Fruit fly (Drosophila melanogaster): ENCODE results near the gene pum.

The pum gene

DNA sequence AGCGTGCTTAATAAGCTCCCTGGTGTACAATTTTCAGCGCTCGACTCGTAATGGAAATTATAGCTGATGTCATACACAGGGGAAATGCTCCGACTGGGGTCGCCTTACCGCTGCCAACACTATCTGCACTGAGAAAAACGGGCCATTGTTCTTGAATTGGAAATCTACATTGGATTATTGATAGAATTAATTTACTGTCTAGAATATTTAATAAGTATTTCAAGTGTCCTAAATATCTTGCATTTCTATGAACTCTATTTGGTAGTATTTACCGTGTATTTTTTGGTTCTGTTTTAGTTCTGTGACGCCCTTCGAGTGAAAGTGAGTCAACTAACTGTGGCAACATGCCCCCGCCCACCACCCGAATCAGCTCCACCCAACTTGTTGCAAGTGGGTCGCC lies 154.1 kb downstream of the pum start (continued):
- TF ChIP-seq lola (GFP tag; optimal IDR thresholded peaks at IDR 0.05) (no peak), exex (tag; optimal IDR thresholded peaks at IDR 0.05) (no peak), CG17361 (GFP tag; IDR thresholded peaks at IDR 0.05) (no peak), CG10147 (GFP tag; optimal IDR thresholded peaks at IDR 0.05) (no peak), Fer2 (tag; optimal IDR thresholded peaks at IDR 0.05) (no peak), CG12299 (tag; optimal IDR thresholded peaks at IDR 0.05) (no peak), emc (GFP tag; optimal IDR thresholded peaks at IDR 0.05) (no peak), bigmax (GFP tag; optimal IDR thresholded peaks at IDR 0.05) (no peak), CG14710 (tag; optimal IDR thresholded peaks at IDR 0.05) (no peak), Dip2 (GFP tag; IDR thresholded peaks at IDR 0.05) (no peak), CG4404 (GFP tag; IDR thresholded peaks at IDR 0.05) (no peak), CG8290 (GFP tag; optimal IDR thresholded peaks at IDR 0.05) (no peak), CG8290 (tag; optimal IDR thresholded peaks at IDR 0.05) (peak in 1 of 2 experiments; percentile 56), CG17359 (tag; optimal IDR thresholded peaks at IDR 0.05) (peak; percentile 65), Gug (GFP tag; IDR thresholded peaks at IDR 0.05) (no peak), pho (GFP tag; optimal IDR thresholded peaks at IDR 0.05) (no peak), bab2 (GFP tag; optimal IDR thresholded peaks at IDR 0.05) (no peak), CG14014 (GFP tag; IDR thresholded peaks at IDR 0.05) (peak; percentile 35; the same call in 1 of the 2 replicates), CG7372 (GFP tag; IDR thresholded peaks at IDR 0.05) (no peak), CG17186 (GFP tag; optimal IDR thresholded peaks at IDR 0.05) (no peak), CG6765 (GFP tag; optimal IDR thresholded peaks at IDR 0.05) (no peak), fd64A (GFP tag; optimal IDR thresholded peaks at IDR 0.05) (peak; percentile 0), Spps (tag; optimal IDR thresholded peaks at IDR 0.05) (no peak), Adf1 (GFP tag; IDR thresholded peaks at IDR 0.05) (no peak), Mad (GFP tag; optimal IDR thresholded peaks at IDR 0.05) (no peak), ac (GFP tag; optimal IDR thresholded peaks at IDR 0.05) (no peak), CG15479 (GFP tag; optimal IDR thresholded peaks at IDR 0.05) (no peak), nau (GFP tag; optimal IDR thresholded peaks at IDR 0.05) (no peak), CG9876 (GFP tag; optimal IDR thresholded peaks at IDR 0.05) (no peak), Camta (GFP tag; optimal IDR thresholded peaks at IDR 0.05) (no peak), bcd (GFP tag; optimal IDR thresholded peaks at IDR 0.05) (no peak), CG14965 (GFP tag; optimal IDR thresholded peaks at IDR 0.05; ENCODE audit: borderline replicate concordance) (no peak), dimm (GFP tag; IDR thresholded peaks at IDR 0.05) (no peak), salm (tag; optimal IDR thresholded peaks at IDR 0.05) (no peak), Meics (GFP tag; optimal IDR thresholded peaks at IDR 0.05) (peak; percentile 57), CG8765 (GFP tag; IDR thresholded peaks at IDR 0.05) (no peak), prd (optimal IDR thresholded peaks at IDR 0.05) (no peak), prd (GFP tag; IDR thresholded peaks at IDR 0.05) (peak; percentile 39; the same call in 1 of the 3 replicates), NC2β (GFP tag; optimal IDR thresholded peaks at IDR 0.05) (no peak), Mes4 (GFP tag; optimal IDR thresholded peaks at IDR 0.05) (no peak), Six4 (GFP tag; optimal IDR thresholded peaks at IDR 0.05) (no peak), al (GFP tag; IDR thresholded peaks at IDR 0.05) (no peak), CG6654 (GFP tag; optimal IDR thresholded peaks at IDR 0.05) (no peak), CG30020 (tag; optimal IDR thresholded peaks at IDR 0.05) (no peak), cato (GFP tag; optimal IDR thresholded peaks at IDR 0.05; ENCODE audit: borderline replicate concordance) (no peak), H15 (GFP tag; IDR thresholded peaks at IDR 0.05) (peak; percentile 33; the same call in 1 of the 3 replicates), CG6791 (GFP tag; IDR thresholded peaks at IDR 0.05; ENCODE audit: partially characterized antibody) (no peak), CG10267 (tag; optimal IDR thresholded peaks at IDR 0.05) (peak; percentile 15), CG11085 (GFP tag; IDR thresholded peaks at IDR 0.05) (no peak), CG5953 (GFP tag; IDR thresholded peaks at IDR 0.05) (no peak), Dad (GFP tag; optimal IDR thresholded peaks at IDR 0.05) (no peak), Hmr (GFP tag; optimal IDR thresholded peaks at IDR 0.05) (peak; percentile 44), CG14667 (GFP tag; IDR thresholded peaks at IDR 0.05) (no peak)
